Worm (Caenorhabditis elegans) whole organism, midembryonic: Measurements from ENCODE around the gene srb-3.

Experiments used
- T22C8.4 ChIP-seq: fragments of 200-800 bp; sonication (Bioruptor generic); IDR thresholded peaks from 2 replicates; pipeline ENCODE4 v1.3.6; 2022; ENCODE audit warnings: missing genetic modification characterization, missing compliant biosample characterization
- flt-1 ChIP-seq: fragments of 200-800 bp; sonication (Bioruptor generic); IDR thresholded peaks from 2 replicates; pipeline ENCODE4 v1.3.6; 2022; ENCODE audit warnings: missing genetic modification characterization, missing compliant biosample characterization
- med-1 ChIP-seq: sonication (generic microtip); optimal IDR thresholded peaks from 2 replicates; lab custom pipeline; 2017; ENCODE audit warnings: missing genetic modification characterization, mild to moderate bottlenecking, missing compliant biosample characterization, antibody characterized with exemption, missing genetic modification reagents; ENCODE audit not compliant: insufficient read depth
- ref-1 ChIP-seq: fragments of 200-800 bp; sonication (Bioruptor generic); conservative IDR thresholded peaks from 2 replicates; pipeline ENCODE4 v1.3.6; 2022; ENCODE audit warnings: missing genetic modification reagents, missing genetic modification characterization, missing compliant biosample characterization
- ztf-23 ChIP-seq: fragments of 200-800 bp; sonication (Bioruptor generic); IDR thresholded peaks from 2 replicates; pipeline ENCODE4 v1.3.6; 2022; ENCODE audit warnings: missing genetic modification reagents, missing genetic modification characterization, missing compliant biosample characterization
- ztf-29 ChIP-seq: fragments of 200-800 bp; sonication (Bioruptor generic); IDR thresholded peaks from 2 replicates; pipeline ENCODE4 v1.3.6; 2022; ENCODE audit warnings: missing genetic modification reagents, missing genetic modification characterization, missing compliant biosample characterization

DNA sequence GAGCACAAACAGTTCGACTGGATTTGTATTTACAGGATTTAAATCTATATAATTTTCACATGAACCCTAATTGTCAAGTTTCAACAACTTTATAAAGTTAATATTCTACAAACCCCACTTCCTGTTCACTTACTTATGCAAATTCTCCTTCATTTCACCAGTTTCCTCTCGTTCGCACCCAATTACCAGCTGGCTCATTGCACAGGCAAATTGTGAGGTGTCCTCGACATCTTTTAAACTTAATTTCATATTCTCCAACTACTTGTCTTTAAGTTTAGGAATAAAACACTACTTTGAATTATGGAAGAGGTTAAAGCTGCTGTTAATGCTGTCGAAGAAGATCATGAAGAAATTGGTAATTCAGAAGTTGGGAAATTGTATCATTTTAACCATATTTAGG, 5.8 kb upstream of the srb-3 start, which contains the start of gene C27D6.1:
- TF ChIP-seq flt-1 (no peak), ztf-29 (GFP tag; lab: Robert Waterston, UW) (no peak), ref-1 (GFP tag; lab: Robert Waterston, UW) (no peak), med-1 (no peak), T22C8.4 (GFP tag; lab: Robert Waterston, UW) (no peak), ztf-23 (GFP tag; lab: Robert Waterston, UW) (no peak)
